Fruit fly (Drosophila melanogaster): ENCODE results near the gene Drs.

- no peak for TF ChIP-seq usp (GFP tag; optimal IDR thresholded peaks at IDR 0.05)
- TF ChIP-seq psq (optimal IDR thresholded peaks at IDR 0.05), result no peak
- TF ChIP-seq Dll (optimal IDR thresholded peaks at IDR 0.05), result no peak
- no peak for TF ChIP-seq CG8478 (optimal IDR thresholded peaks at IDR 0.05)
- TF ChIP-seq EcR (GFP tag; optimal IDR thresholded peaks at IDR 0.05), result no peak
- TF ChIP-seq pan (optimal IDR thresholded peaks at IDR 0.05), result no peak
Measured at dm6 chr3L:3397849-3398248, 28.5 kb downstream of the Drs start.
